Fruit fly (Drosophila melanogaster) whole organism, embryonic: ENCODE measurements around the gene CG43292.
A peak's percentile ranks its signal among the peaks of the same experiment; 100 is the strongest.

Experiments used
- Ada2b ChIP-seq: fragments of 200-800 bp; sonication (Bioruptor generic); IDR thresholded peaks from 2 replicates; pipeline ENCODE4 v1.3.6; 2022; ENCODE audit warnings: missing biosample characterization, missing genetic modification characterization
- Asciz ChIP-seq: fragments of 200-800 bp; sonication (Bioruptor generic); optimal IDR thresholded peaks from 2 replicates; lab custom pipeline; 2017; ENCODE audit warnings: missing biosample characterization, mild to moderate bottlenecking, missing genetic modification characterization, missing genetic modification reagents
- Awh ChIP-seq: fragments of 200-800 bp; sonication (Bioruptor generic); IDR thresholded peaks from 2 replicates; pipeline ENCODE4, ENCODE4 v1.3.6; 2022; ENCODE audit warnings: missing biosample characterization, missing genetic modification characterization
- BtbVII ChIP-seq: fragments of 200-800 bp; sonication (Bioruptor generic); optimal IDR thresholded peaks from 3 replicates; lab custom pipeline; 2017; ENCODE audit warnings: missing biosample characterization, mild to moderate bottlenecking, missing genetic modification characterization
- C15 ChIP-seq: fragments of 200-800 bp; sonication (Bioruptor generic); IDR thresholded peaks from 3 replicates; pipeline ENCODE4 v1.3.6; 2022; ENCODE audit warnings: missing biosample characterization, missing genetic modification characterization
- CG1024 ChIP-seq: fragments of 200-800 bp; sonication (Bioruptor generic); IDR thresholded peaks from 2 replicates; pipeline ENCODE4 v1.3.6; 2022; ENCODE audit warnings: missing biosample characterization, missing genetic modification characterization
- CG10979 ChIP-seq: fragments of 200-800 bp; sonication (Bioruptor generic); optimal IDR thresholded peaks from 2 replicates; lab custom pipeline; 2018; ENCODE audit warnings: missing biosample characterization, mild to moderate bottlenecking, missing genetic modification characterization, moderate library complexity
- CG12299 ChIP-seq: fragments of 200-800 bp; sonication (Bioruptor generic); optimal IDR thresholded peaks from 2 replicates; lab custom pipeline; 2018; ENCODE audit warnings: missing biosample characterization, mild to moderate bottlenecking, missing genetic modification characterization
- CG13424 ChIP-seq: fragments of 200-800 bp; sonication (Bioruptor generic); optimal IDR thresholded peaks from 2 replicates; lab custom pipeline; 2019; ENCODE audit warnings: missing biosample characterization, mild to moderate bottlenecking, missing genetic modification characterization, moderate library complexity
- CG14441 ChIP-seq: fragments of 200-800 bp; sonication (Bioruptor generic); IDR thresholded peaks from 2 replicates; pipeline ENCODE4 v1.3.6; 2022; ENCODE audit warnings: missing biosample characterization, missing genetic modification characterization
- CG1529 ChIP-seq: fragments of 200-800 bp; sonication (Bioruptor generic); optimal IDR thresholded peaks from 3 replicates; lab custom pipeline; 2018; ENCODE audit warnings: missing biosample characterization, missing genetic modification characterization
- CG17328 ChIP-seq: fragments of 200-800 bp; sonication (Bioruptor generic); IDR thresholded peaks from 2 replicates; pipeline ENCODE4 v1.3.6; 2022; ENCODE audit warnings: missing biosample characterization, missing genetic modification characterization
- CG17359 ChIP-seq: fragments of 200-800 bp; sonication (Bioruptor generic); optimal IDR thresholded peaks from 3 replicates; lab custom pipeline; 2018; ENCODE audit warnings: missing biosample characterization, mild to moderate bottlenecking, missing genetic modification characterization, moderate library complexity
- CG18011 ChIP-seq: fragments of 200-800 bp; sonication (Bioruptor generic); optimal IDR thresholded peaks from 2 replicates; lab custom pipeline; 2017; ENCODE audit warnings: missing biosample characterization, missing genetic modification characterization, mild to moderate bottlenecking, moderate library complexity, missing genotype
- CG2199 ChIP-seq: fragments of 200-800 bp; sonication (Bioruptor generic); IDR thresholded peaks from 3 replicates; pipeline ENCODE4 v1.3.6; 2022; ENCODE audit warnings: missing biosample characterization, missing genetic modification characterization
- CG30431 ChIP-seq: fragments of 200-800 bp; sonication (Bioruptor generic); optimal IDR thresholded peaks from 2 replicates; lab custom pipeline; 2017; ENCODE audit warnings: missing biosample characterization, missing genetic modification characterization
- CG31441 ChIP-seq: fragments of 200-800 bp; sonication (Bioruptor generic); IDR thresholded peaks from 2 replicates; pipeline ENCODE4 v1.3.6; 2022; ENCODE audit warnings: missing biosample characterization, missing genetic modification characterization
- CG32772 ChIP-seq: fragments of 200-800 bp; sonication (Bioruptor generic); IDR thresholded peaks from 2 replicates; pipeline ENCODE4 v1.3.6; 2022; ENCODE audit warnings: missing biosample characterization, missing genetic modification characterization
- CG33213 ChIP-seq: fragments of 200-800 bp; sonication (Bioruptor generic); optimal IDR thresholded peaks from 3 replicates; lab custom pipeline; 2016; ENCODE audit warnings: missing biosample characterization, missing genetic modification characterization
- CG34422 ChIP-seq: fragments of 200-800 bp; sonication (Bioruptor generic); IDR thresholded peaks from 3 replicates; pipeline ENCODE4 v1.3.6; 2022; ENCODE audit warnings: missing biosample characterization, missing genetic modification characterization
- CG4424 ChIP-seq: fragments of 200-800 bp; sonication (Bioruptor generic); optimal IDR thresholded peaks from 3 replicates; lab custom pipeline; 2016; ENCODE audit warnings: missing biosample characterization, missing genetic modification characterization
- CG4730 ChIP-seq: fragments of 200-800 bp; sonication (Bioruptor generic); IDR thresholded peaks from 2 replicates; pipeline ENCODE4 v1.3.6; 2022; ENCODE audit warnings: missing biosample characterization, missing genetic modification characterization
- CG4854 ChIP-seq: fragments of 200-800 bp; sonication (Bioruptor generic); optimal IDR thresholded peaks from 2 replicates; lab custom pipeline; 2016; ENCODE audit warnings: missing biosample characterization, missing genetic modification characterization, inconsistent platforms
- CG7839 ChIP-seq: fragments of 200-800 bp; sonication (Bioruptor generic); optimal IDR thresholded peaks from 3 replicates; lab custom pipeline; 2018; ENCODE audit warnings: missing biosample characterization, mild to moderate bottlenecking, missing genetic modification characterization, moderate library complexity
- CG8388 ChIP-seq: fragments of 200-800 bp; sonication (Bioruptor generic); optimal IDR thresholded peaks from 2 replicates; lab custom pipeline; 2019; ENCODE audit warnings: missing biosample characterization, mild to moderate bottlenecking, missing genetic modification characterization, moderate library complexity
- CG9437 ChIP-seq: fragments of 200-800 bp; sonication (Bioruptor generic); optimal IDR thresholded peaks from 2 replicates; lab custom pipeline; 2018; ENCODE audit warnings: missing biosample characterization, mild to moderate bottlenecking, missing genetic modification characterization
- Dbx ChIP-seq: fragments of 200-800 bp; sonication (Bioruptor generic); IDR thresholded peaks from 3 replicates; pipeline ENCODE4 v1.3.6; 2022; ENCODE audit warnings: missing biosample characterization, missing genetic modification characterization
- E2f1 ChIP-seq: fragments of 200-800 bp; sonication (Bioruptor generic); IDR thresholded peaks from 2 replicates; pipeline ENCODE4 v1.3.6; 2022; ENCODE audit warnings: missing biosample characterization, missing genetic modification characterization
- HLH3B ChIP-seq: fragments of 200-800 bp; sonication (Bioruptor generic); IDR thresholded peaks from 2 replicates; pipeline ENCODE4 v1.3.6; 2022; ENCODE audit warnings: missing biosample characterization, missing genetic modification characterization
- Med ChIP-seq: fragments of 200-800 bp; sonication (Bioruptor generic); peaks from one replicate; lab custom pipeline; 2016; ENCODE audit warnings: missing biosample characterization, missing genetic modification characterization, mild to moderate bottlenecking, inconsistent platforms, moderate library complexity
- Rfx ChIP-seq: fragments of 200-800 bp; sonication (Bioruptor generic); IDR thresholded peaks from 2 replicates; pipeline ENCODE4 v1.3.6; 2022; ENCODE audit warnings: missing biosample characterization, missing genetic modification characterization
- Spps ChIP-seq: fragments of 200-800 bp; sonication (Bioruptor generic); optimal IDR thresholded peaks from 2 replicates; lab custom pipeline; 2018; ENCODE audit warnings: missing biosample characterization, mild to moderate bottlenecking, missing genetic modification characterization
- az2 ChIP-seq: fragments of 200-800 bp; sonication (Bioruptor generic); optimal IDR thresholded peaks from 3 replicates; lab custom pipeline; 2016; ENCODE audit warnings: missing biosample characterization, missing genetic modification characterization
- bsh ChIP-seq, 2 experiments: fragments of 200-800 bp; sonication (Bioruptor generic); optimal IDR thresholded peaks; 2 replicates each; lab custom pipeline; 2017 to 2018; ENCODE audit warnings: mild to moderate bottlenecking in 2 of 2, missing biosample characterization in 2 of 2, missing genetic modification characterization in 2 of 2, moderate library complexity in 1 of 2
- dmrt11E ChIP-seq: fragments of 200-800 bp; sonication (Bioruptor generic); optimal IDR thresholded peaks from 3 replicates; lab custom pipeline; 2018; ENCODE audit warnings: missing biosample characterization, mild to moderate bottlenecking, missing genetic modification characterization, moderate library complexity
- esg ChIP-seq: fragments of 200-800 bp; sonication (Bioruptor generic); conservative IDR thresholded peaks from 2 replicates; pipeline ENCODE4 v1.3.6; 2022; ENCODE audit warnings: missing biosample characterization, missing genetic modification characterization
- ewg ChIP-seq: fragments of 200-800 bp; sonication (Bioruptor generic); optimal IDR thresholded peaks from 3 replicates; lab custom pipeline; 2017; ENCODE audit warnings: mild to moderate bottlenecking, missing biosample characterization, missing genetic modification reagents, missing genetic modification characterization
- fd96Cb ChIP-seq: fragments of 200-800 bp; sonication (Bioruptor generic); optimal IDR thresholded peaks from 2 replicates; lab custom pipeline; 2018; ENCODE audit warnings: missing biosample characterization, mild to moderate bottlenecking, missing genetic modification characterization, moderate library complexity
- grau ChIP-seq: fragments of 200-800 bp; optimal IDR thresholded peaks from 3 replicates; lab custom pipeline; 2019; ENCODE audit warnings: missing biosample characterization, mild to moderate bottlenecking, missing genetic modification characterization, moderate library complexity
- gsb ChIP-seq: fragments of 200-800 bp; sonication (Bioruptor generic); IDR thresholded peaks from 2 replicates; pipeline ENCODE4 v1.3.6; 2022; ENCODE audit warnings: missing biosample characterization, missing genetic modification characterization
- knrl ChIP-seq: fragments of 200-800 bp; sonication (Bioruptor generic); IDR thresholded peaks from 3 replicates; pipeline ENCODE4 v1.3.6; 2022; ENCODE audit warnings: missing biosample characterization, missing genetic modification characterization; ENCODE audit not compliant: partially characterized antibody
- lmd ChIP-seq: fragments of 200-800 bp; sonication (Bioruptor generic); IDR thresholded peaks from 2 replicates; pipeline ENCODE4 v1.3.6; 2022; ENCODE audit warnings: missing biosample characterization, missing genetic modification characterization
- lola ChIP-seq, 3 experiments: fragments of >200 bp in 2 of 3; fragments of 200-800 bp in 1 of 3; sonication (Bioruptor generic) in 1 of 3; optimal IDR thresholded peaks; 2 replicates each; lab custom pipeline; 2017 to 2019; ENCODE audit warnings: missing biosample characterization in 3 of 3, missing genetic modification characterization in 3 of 3, mild to moderate bottlenecking in 1 of 3, moderate library complexity in 1 of 3
- luna ChIP-seq: fragments of 200-800 bp; sonication (Bioruptor generic); optimal IDR thresholded peaks from 2 replicates; lab custom pipeline; 2016; ENCODE audit warnings: missing biosample characterization, missing genetic modification characterization
- mirr ChIP-seq: fragments of 200-800 bp; sonication (Bioruptor generic); optimal IDR thresholded peaks from 3 replicates; lab custom pipeline; 2018; ENCODE audit warnings: missing biosample characterization, mild to moderate bottlenecking, missing genetic modification characterization
- nmo ChIP-seq: fragments of 200-800 bp; sonication (Bioruptor generic); optimal IDR thresholded peaks from 2 replicates; lab custom pipeline; 2018; ENCODE audit warnings: missing biosample characterization, mild to moderate bottlenecking, missing genetic modification characterization, moderate library complexity
- otp ChIP-seq: fragments of 200-800 bp; sonication (Bioruptor generic); IDR thresholded peaks from 3 replicates; pipeline ENCODE4, ENCODE4 v1.3.6; 2022; ENCODE audit warnings: missing biosample characterization, missing genetic modification characterization
- slbo ChIP-seq: fragments of 200-800 bp; sonication (Bioruptor generic); IDR thresholded peaks from 2 replicates; pipeline ENCODE4 v1.3.6; 2022; ENCODE audit warnings: missing biosample characterization, missing genetic modification characterization
- unpg ChIP-seq: fragments of 200-800 bp; sonication (Bioruptor generic); optimal IDR thresholded peaks from 3 replicates; lab custom pipeline; 2018; ENCODE audit warnings: missing biosample characterization, mild to moderate bottlenecking, missing genetic modification characterization, moderate library complexity
- zen ChIP-seq: fragments of 200-800 bp; sonication (Bioruptor generic); optimal IDR thresholded peaks from 3 replicates; lab custom pipeline; 2018; ENCODE audit warnings: missing biosample characterization, mild to moderate bottlenecking, missing genetic modification characterization, moderate library complexity

CG43292 gene

DNA sequence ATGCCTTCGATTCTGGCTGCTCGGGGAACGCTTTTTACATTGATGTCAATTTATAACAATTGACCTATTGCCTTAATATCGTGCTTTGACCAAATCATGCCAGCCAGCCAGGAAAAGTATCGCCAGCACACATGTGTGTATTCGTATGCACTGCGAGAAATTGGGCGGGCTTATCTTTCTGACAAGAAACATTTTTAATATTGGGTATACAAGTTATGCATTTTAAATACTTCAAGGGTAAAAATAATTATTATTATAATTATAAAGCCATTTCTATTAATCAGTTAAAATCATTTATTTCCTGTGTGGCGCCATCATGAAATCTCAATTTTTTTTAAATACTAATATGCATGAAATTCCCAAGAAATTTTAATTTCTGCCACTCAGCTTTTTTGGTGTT, 46.5 kb downstream of the CG43292 start:
- TF ChIP-seq zen (tag; lab: Kevin White, UChicago), result no peak
- peak; percentile 25 for TF ChIP-seq az2
- TF ChIP-seq Rfx, result peak; percentile 40; the same call in 1 of the 2 replicates
- no peak for TF ChIP-seq C15 (GFP tag; lab: Robert Waterston, UW)
- 0 out of 2 replicates have a peak, but pooled peaks have one; percentile 26 for TF ChIP-seq CG1024 (GFP tag; lab: Robert Waterston, UW)
- TF ChIP-seq CG30431, result peak; percentile 31
- peak in 1 of 2 experiments; percentile 69 for TF ChIP-seq bsh (GFP tag; optimal IDR thresholded peaks at IDR 0.05; lab: Kevin White, UChicago)
- no peak for TF ChIP-seq Dbx
- TF ChIP-seq Asciz (GFP tag; lab: Kevin White, UChicago), result peak; percentile 8
- TF ChIP-seq CG18011, result no peak
- TF ChIP-seq CG2199 (GFP tag; lab: Robert Waterston, UW), result 0 out of 3 replicates have a peak, but pooled peaks have one; percentile 24
- 0 out of 3 replicates have a peak, but pooled peaks have one; percentile 20 for TF ChIP-seq otp (GFP tag; lab: Robert Waterston, UW)
- peak; percentile 51 for TF ChIP-seq slbo (GFP tag; lab: Robert Waterston, UW)
- TF ChIP-seq mirr (GFP tag; lab: Kevin White, UChicago), result no peak
- no peak for TF ChIP-seq luna (GFP tag; lab: Kevin White, UChicago)
- TF ChIP-seq Med (GFP tag; lab: Kevin White, UChicago), result peak; percentile 36
- 0 out of 2 replicates have a peak, but pooled peaks have one; percentile 19 for TF ChIP-seq CG14441 (GFP tag; lab: Robert Waterston, UW)
- peak; percentile 47 for TF ChIP-seq grau (tag; lab: Kevin White, UChicago)
- peak; percentile 39; the same call in 1 of the 2 replicates for TF ChIP-seq Awh (GFP tag; lab: Robert Waterston, UW)
- TF ChIP-seq Spps (tag; lab: Kevin White, UChicago), result peak; percentile 11
- peak; percentile 21 for TF ChIP-seq CG9437 (GFP tag; lab: Kevin White, UChicago)
- peak; percentile 2 for TF ChIP-seq CG1529 (GFP tag; lab: Kevin White, UChicago)
- peak; percentile 40 for TF ChIP-seq unpg (GFP tag; lab: Kevin White, UChicago)
- TF ChIP-seq CG32772 (GFP tag; lab: Robert Waterston, UW), result peak; percentile 48; the same call in 1 of the 2 replicates
- peak; percentile 31 for TF ChIP-seq CG4424 (GFP tag; lab: Kevin White, UChicago)
- TF ChIP-seq gsb (GFP tag; lab: Robert Waterston, UW), result no peak
- TF ChIP-seq CG4854 (GFP tag; lab: Kevin White, UChicago), result no peak
- peak; percentile 60 for TF ChIP-seq nmo
- peak; percentile 40 for TF ChIP-seq CG13424 (tag; lab: Kevin White, UChicago)
- TF ChIP-seq CG34422 (GFP tag; lab: Robert Waterston, UW), result 0 out of 3 replicates have a peak, but pooled peaks have one; percentile 35
- peak; percentile 52 for TF ChIP-seq dmrt11E
- TF ChIP-seq CG4730, result 0 out of 2 replicates have a peak, but pooled peaks have one; percentile 17
- TF ChIP-seq CG17328, result peak; percentile 64
- peak; percentile 37 for TF ChIP-seq lmd (GFP tag; lab: Robert Waterston, UW)
- TF ChIP-seq HLH3B (GFP tag; lab: Robert Waterston, UW), result peak; percentile 11; the same call in 1 of the 2 replicates
- TF ChIP-seq BtbVII (GFP tag; lab: Kevin White, UChicago), result no peak
- TF ChIP-seq Ada2b (GFP tag; lab: Robert Waterston, UW), result 0 out of 2 replicates have a peak, but pooled peaks have one; percentile 10
- TF ChIP-seq CG33213 (GFP tag; lab: Kevin White, UChicago), result no peak
- peak; percentile 56 for TF ChIP-seq CG31441 (GFP tag; lab: Robert Waterston, UW)
- peak; percentile 63 for TF ChIP-seq fd96Cb (tag; lab: Kevin White, UChicago)
- TF ChIP-seq esg, result 0 out of 2 replicates have a peak, but pooled peaks have one; percentile 21
- TF ChIP-seq CG17359 (tag; lab: Kevin White, UChicago), result no peak
- peak; percentile 66 for TF ChIP-seq CG10979
- peak; percentile 9 for TF ChIP-seq ewg (GFP tag; lab: Kevin White, UChicago)
- TF ChIP-seq CG7839, result peak; percentile 57
- no peak for TF ChIP-seq CG12299
- peak; percentile 32 for TF ChIP-seq CG8388 (GFP tag; lab: Kevin White, UChicago)
- peak in 1 of 3 experiments; percentile 26 for TF ChIP-seq lola (GFP tag; optimal IDR thresholded peaks at IDR 0.05; lab: Kevin White, UChicago)
- TF ChIP-seq E2f1, result peak; percentile 28; the same call in 1 of the 2 replicates
- no peak for TF ChIP-seq knrl (GFP tag; lab: Robert Waterston, UW)
